Fruit fly (Drosophila melanogaster): ENCODE data around the gene BicD.

BicD gene

DNA sequence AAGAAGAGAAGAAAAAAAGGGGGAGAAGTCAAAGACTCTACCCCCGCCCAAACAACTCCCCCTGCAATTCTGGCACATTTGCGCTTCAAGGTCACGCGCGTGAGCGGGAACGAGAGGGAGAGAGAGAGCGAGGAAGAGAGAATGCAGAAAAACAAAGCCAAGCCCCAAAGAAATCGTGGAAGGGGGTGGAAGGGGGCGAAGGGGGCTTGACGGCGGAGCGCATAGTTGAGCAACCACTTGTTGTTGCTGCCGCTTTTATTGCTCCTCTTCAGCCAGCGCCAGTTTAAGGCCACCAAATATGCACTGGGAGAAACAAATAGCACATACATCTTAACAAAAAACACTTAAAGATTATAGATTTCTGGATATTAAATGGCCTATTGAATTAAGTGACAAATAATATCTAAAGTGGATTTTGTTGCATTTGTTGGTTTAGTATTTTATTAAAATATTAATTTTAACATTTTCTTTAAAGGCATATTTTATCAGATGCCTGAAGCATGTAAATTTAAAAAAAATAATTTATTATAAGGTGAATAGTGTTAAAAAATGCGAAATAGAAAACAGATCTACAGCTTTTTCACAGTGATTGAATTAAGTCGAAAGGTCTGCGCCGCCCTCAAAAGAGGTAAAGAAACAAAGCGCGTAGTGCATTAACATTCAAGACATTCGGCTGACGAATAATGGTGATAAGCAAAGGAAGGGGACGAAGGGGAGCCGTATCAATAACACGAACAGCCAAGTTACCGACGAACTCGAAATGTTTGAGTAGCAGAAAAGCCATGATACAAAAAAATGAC is 43.0 kb downstream of the BicD start (continued):
- TF ChIP-seq CG16779 (GFP tag; IDR thresholded peaks at IDR 0.05) (no peak), CG11696 (GFP tag; IDR thresholded peaks at IDR 0.05) (peak; percentile 74), CG10321 (GFP tag; IDR thresholded peaks at IDR 0.05) (no peak), CG9727 (GFP tag; optimal IDR thresholded peaks at IDR 0.05) (peak; percentile 82), CG5180 (GFP tag; optimal IDR thresholded peaks at IDR 0.05) (peak; percentile 92), CG30403 (GFP tag; optimal IDR thresholded peaks at IDR 0.05) (peak; percentile 93), jing (GFP tag; optimal IDR thresholded peaks at IDR 0.05) (peak; percentile 53), CG15601 (tag; optimal IDR thresholded peaks at IDR 0.05) (peak; percentile 46), CG12299 (tag; optimal IDR thresholded peaks at IDR 0.05) (peak; percentile 79), CHES-1-like (GFP tag; optimal IDR thresholded peaks at IDR 0.05) (peak; percentile 15), CG2120 (GFP tag; optimal IDR thresholded peaks at IDR 0.05) (peak; percentile 78), Dfd (GFP tag; optimal IDR thresholded peaks at IDR 0.05) (no peak), CG7357 (GFP tag; IDR thresholded peaks at IDR 0.05) (peak; percentile 88; the same call in 2 of the 3 replicates), cwo (GFP tag; optimal IDR thresholded peaks at IDR 0.05) (peak; percentile 94), Poxn (GFP tag; IDR thresholded peaks at IDR 0.05) (peak; percentile 51; the same call in 1 of the 2 replicates), CG14441 (GFP tag; IDR thresholded peaks at IDR 0.05) (peak; percentile 91), CG17328 (GFP tag; IDR thresholded peaks at IDR 0.05) (peak; percentile 81), bcd (GFP tag; optimal IDR thresholded peaks at IDR 0.05) (peak; percentile 94), chif (GFP tag; optimal IDR thresholded peaks at IDR 0.05) (peak; percentile 54 to 58), Sry-β (GFP tag; optimal IDR thresholded peaks at IDR 0.05) (peak; percentile 65), vvl (GFP tag; IDR thresholded peaks at IDR 0.05) (peak; percentile 81), CG3995 (GFP tag; optimal IDR thresholded peaks at IDR 0.05) (peak; percentile 55), CG8388 (GFP tag; optimal IDR thresholded peaks at IDR 0.05) (peak; percentile 49), Drgx (GFP tag; IDR thresholded peaks at IDR 0.05) (peak; percentile 81), zfh2 (GFP tag; optimal IDR thresholded peaks at IDR 0.05) (peak; percentile 31), pros (GFP tag; optimal IDR thresholded peaks at IDR 0.05) (peak; percentile 57), Lim3 (GFP tag; IDR thresholded peaks at IDR 0.05) (peak; percentile 83), Six4 (GFP tag; optimal IDR thresholded peaks at IDR 0.05) (peak; percentile 94), az2 (GFP tag; optimal IDR thresholded peaks at IDR 0.05) (peak; percentile 94), knrl (GFP tag; IDR thresholded peaks at IDR 0.05; ENCODE audit: partially characterized antibody) (no peak), CG8359 (GFP tag; optimal IDR thresholded peaks at IDR 0.05; ENCODE audit: borderline replicate concordance) (peak; percentile 88), Awh (GFP tag; IDR thresholded peaks at IDR 0.05) (peak; percentile 88), pho (GFP tag; optimal IDR thresholded peaks at IDR 0.05) (no peak), CG32532 (GFP tag; IDR thresholded peaks at IDR 0.05) (peak; percentile 87), dimm (GFP tag; IDR thresholded peaks at IDR 0.05) (peak; percentile 71), peb (GFP tag; IDR thresholded peaks at IDR 0.05) (peak; percentile 92), CG11085 (GFP tag; IDR thresholded peaks at IDR 0.05) (peak; percentile 82), kni (GFP tag; optimal IDR thresholded peaks at IDR 0.05) (peak; percentile 83), ttk (GFP tag; IDR thresholded peaks at IDR 0.05) (peak; percentile 95), CG2678 (tag; optimal IDR thresholded peaks at IDR 0.05) (peak; percentile 99), fd3F (GFP tag; optimal IDR thresholded peaks at IDR 0.05) (peak; percentile 81), CG7786 (GFP tag; optimal IDR thresholded peaks at IDR 0.05) (peak; percentile 37), tgo (GFP tag; IDR thresholded peaks at IDR 0.05) (peak; percentile 74), CG10565 (GFP tag; optimal IDR thresholded peaks at IDR 0.05) (no peak), danr (GFP tag; IDR thresholded peaks at IDR 0.05) (peak; percentile 93), ken (GFP tag; IDR thresholded peaks at IDR 0.05) (peak; percentile 52; the same call in 2 of the 3 replicates), CG10147 (GFP tag; optimal IDR thresholded peaks at IDR 0.05) (peak; percentile 61), H15 (GFP tag; IDR thresholded peaks at IDR 0.05) (peak; percentile 90), CG12236 (GFP tag; optimal IDR thresholded peaks at IDR 0.05) (no peak)

Measured in whole organism, embryonic.